Fruit fly (Drosophila melanogaster): ENCODE measurements around the gene CG7560.

DNA sequence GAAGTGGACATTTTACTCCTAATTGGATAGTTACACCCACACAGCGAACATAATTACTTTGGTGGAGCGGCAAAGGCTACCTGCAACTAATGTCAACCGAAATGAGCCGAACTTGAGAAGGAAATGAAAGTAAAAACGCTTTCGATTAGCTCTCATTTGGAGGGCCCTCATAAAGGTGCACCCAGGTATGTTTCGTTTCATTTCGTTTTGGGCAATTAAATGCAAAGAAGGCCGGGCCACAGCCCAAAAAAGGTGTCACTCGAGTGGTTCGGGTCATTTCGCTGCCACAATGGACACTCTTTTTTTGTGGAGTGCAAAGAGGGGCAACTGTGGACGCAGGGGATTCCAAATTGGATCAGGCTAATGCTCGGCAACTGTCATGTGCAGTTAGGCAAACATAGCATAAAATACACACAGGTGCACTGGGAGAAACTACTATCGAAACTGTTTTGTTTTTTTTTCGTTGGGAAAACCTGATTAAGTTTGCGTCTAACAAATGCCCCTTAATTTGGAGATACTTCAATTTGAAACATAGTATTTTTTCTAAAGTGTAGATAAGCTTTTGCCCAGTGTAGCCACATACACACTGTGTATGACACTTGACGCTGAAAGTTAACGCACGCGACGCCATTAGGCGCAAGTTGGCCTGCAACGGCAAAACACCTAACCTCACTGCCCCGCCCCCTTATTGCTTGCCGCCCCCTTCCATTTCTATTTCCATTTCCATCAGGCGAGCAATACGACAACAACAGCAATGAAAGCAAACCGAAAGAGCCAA is 8.3 kb upstream of the CG7560 start:
- TF ChIP-seq insv (optimal IDR thresholded peaks at IDR 0.05) (no peak), ttk (optimal IDR thresholded peaks at IDR 0.05) (no peak), h (optimal IDR thresholded peaks at IDR 0.05) (no peak), Sin3A (optimal IDR thresholded peaks at IDR 0.05) (no peak)
